Worm (Caenorhabditis elegans) whole organism, mixed stage, embryonic: Measurements from ENCODE around the gene F22B5.5.

Source experiments
- M03D4.4 ChIP-seq: sonication (generic microtip); optimal IDR thresholded peaks from 2 replicates; lab custom pipeline; 2017; ENCODE audit warnings: mild to moderate bottlenecking, missing genetic modification characterization, missing compliant biosample characterization
- bed-3 ChIP-seq: fragments of 200-800 bp; sonication (Bioruptor generic); optimal IDR thresholded peaks from 3 replicates; lab custom pipeline; 2018; ENCODE audit warnings: mild to moderate bottlenecking, missing genetic modification characterization, moderate library complexity, missing compliant biosample characterization
- ceh-39 ChIP-seq: fragments of 150-350 bp; optimal IDR thresholded peaks from 2 replicates; lab custom pipeline; 2014; ENCODE audit warnings: missing biosample characterization, missing genetic modification characterization
- ceh-83 ChIP-seq: fragments of 200-800 bp; sonication (Bioruptor generic); optimal IDR thresholded peaks from 2 replicates; lab custom pipeline; 2018; ENCODE audit warnings: mild to moderate bottlenecking, missing genetic modification characterization, missing compliant biosample characterization
- ces-1 ChIP-seq: fragments of 150-350 bp; optimal IDR thresholded peaks from 2 replicates; lab custom pipeline; 2014; ENCODE audit warnings: missing biosample characterization, missing genetic modification reagents, missing genetic modification characterization
- drap-1 ChIP-seq: fragments of 200-800 bp; sonication (Bioruptor generic); optimal IDR thresholded peaks from 3 replicates; lab custom pipeline; 2018; ENCODE audit warnings: mild to moderate bottlenecking, missing genetic modification characterization, missing compliant biosample characterization
- elt-1 ChIP-seq: sonication (generic microtip); optimal IDR thresholded peaks from 2 replicates; lab custom pipeline; 2017; ENCODE audit warnings: missing genetic modification characterization, mild to moderate bottlenecking, missing compliant biosample characterization, antibody characterized with exemption, moderate library complexity, borderline replicate concordance; ENCODE audit not compliant: insufficient read depth
- elt-3 ChIP-seq: fragments of 150-350 bp; optimal IDR thresholded peaks from 2 replicates; lab custom pipeline; 2014; ENCODE audit warnings: missing biosample characterization, missing genetic modification characterization
- flh-1 ChIP-seq: fragments of 200-800 bp; sonication (Bioruptor generic); optimal IDR thresholded peaks from 2 replicates; lab custom pipeline; 2018; ENCODE audit warnings: mild to moderate bottlenecking, missing genetic modification characterization, moderate library complexity, missing compliant biosample characterization
- ham-2 ChIP-seq: fragments of 200-800 bp; sonication (Bioruptor generic); optimal IDR thresholded peaks from 2 replicates; lab custom pipeline; 2018; ENCODE audit warnings: mild to moderate bottlenecking, missing genetic modification characterization, missing compliant biosample characterization
- lin-13 ChIP-seq: fragments of 150-350 bp; optimal IDR thresholded peaks from 2 replicates; lab custom pipeline; 2014; ENCODE audit warnings: missing biosample characterization, missing genetic modification characterization
- lin-32 ChIP-seq: fragments of 200-800 bp; sonication (Bioruptor generic); optimal IDR thresholded peaks from 2 replicates; lab custom pipeline; 2018; ENCODE audit warnings: mild to moderate bottlenecking, missing genetic modification characterization, missing compliant biosample characterization
- lsy-2 ChIP-seq: fragments of 150-350 bp; optimal IDR thresholded peaks from 2 replicates; lab custom pipeline; 2014; ENCODE audit warnings: missing biosample characterization, missing genetic modification characterization
- mab-5 ChIP-seq: fragments of 150-350 bp; optimal IDR thresholded peaks from 2 replicates; lab custom pipeline; 2014; ENCODE audit warnings: missing biosample characterization, missing genetic modification characterization
- mls-2 ChIP-seq: sonication (generic microtip); optimal IDR thresholded peaks from 2 replicates; lab custom pipeline; 2016; ENCODE audit warnings: mild to moderate bottlenecking, missing genetic modification characterization, moderate library complexity, missing compliant biosample characterization
- nhr-12 ChIP-seq: fragments of 150-350 bp; optimal IDR thresholded peaks from 2 replicates; lab custom pipeline; 2014; ENCODE audit warnings: missing biosample characterization, missing genetic modification characterization
- nhr-237 ChIP-seq: fragments of 150-350 bp; optimal IDR thresholded peaks from 2 replicates; lab custom pipeline; 2014; ENCODE audit warnings: missing biosample characterization, missing genetic modification characterization
- nhr-28 ChIP-seq: fragments of 150-350 bp; optimal IDR thresholded peaks from 2 replicates; lab custom pipeline; 2014; ENCODE audit warnings: missing biosample characterization, missing genetic modification characterization
- nhr-76 ChIP-seq: sonication (generic microtip); optimal IDR thresholded peaks from 2 replicates; lab custom pipeline; 2017; ENCODE audit warnings: missing biosample characterization, missing genetic modification characterization
- pha-4 ChIP-seq: fragments of 150-350 bp; optimal IDR thresholded peaks from 2 replicates; lab custom pipeline; 2018; ENCODE audit warnings: missing biosample characterization, missing genetic modification reagents, missing genetic modification characterization
- sem-2 ChIP-seq: fragments of 200-800 bp; sonication (Bioruptor generic); optimal IDR thresholded peaks from 2 replicates; lab custom pipeline; 2018; ENCODE audit warnings: mild to moderate bottlenecking, missing genetic modification characterization, missing compliant biosample characterization
- snpc-4 ChIP-seq: fragments of 150-350 bp; optimal IDR thresholded peaks from 2 replicates; lab custom pipeline; 2014; ENCODE audit warnings: missing biosample characterization, missing genetic modification characterization
- sptf-1 ChIP-seq: sonication (generic microtip); optimal IDR thresholded peaks from 2 replicates; lab custom pipeline; 2017; ENCODE audit warnings: mild to moderate bottlenecking, missing genetic modification characterization, moderate library complexity, missing compliant biosample characterization
- tbx-8 ChIP-seq: fragments of 200-800 bp; sonication (Bioruptor generic); optimal IDR thresholded peaks from 2 replicates; lab custom pipeline; 2018; ENCODE audit warnings: mild to moderate bottlenecking, missing genetic modification characterization, moderate library complexity, missing compliant biosample characterization
- unc-39 ChIP-seq: fragments of 150-350 bp; optimal IDR thresholded peaks from 2 replicates; lab custom pipeline; 2014; ENCODE audit warnings: missing biosample characterization, missing genetic modification characterization
- zip-8 ChIP-seq: fragments of 150-350 bp; optimal IDR thresholded peaks from 2 replicates; lab custom pipeline; 2014; ENCODE audit warnings: missing biosample characterization, missing genetic modification characterization
- ztf-11 ChIP-seq: fragments of 150-350 bp; optimal IDR thresholded peaks from 2 replicates; lab custom pipeline; 2014; ENCODE audit warnings: missing biosample characterization, missing genetic modification characterization

Gene F22B5.5

ce11 chrII:8440097-8440496 lies 14.3 kb downstream of the F22B5.5 start:
- TF ChIP-seq zip-8 (tag; lab: Kevin White, UChicago) (peak; percentile 7), nhr-76 (no peak)

ce11 chrII:8438791-8439287 lies 15.6 kb downstream of the F22B5.5 start, which contains the start of gene lips-10:
Gene lips-10, plus strand, starts transcription at chrII:8439168.
- TF ChIP-seq ham-2 (GFP tag; lab: Kevin White, UChicago) (peak; percentile 36), sptf-1 (tag; lab: Kevin White, UChicago) (no peak)

DNA sequence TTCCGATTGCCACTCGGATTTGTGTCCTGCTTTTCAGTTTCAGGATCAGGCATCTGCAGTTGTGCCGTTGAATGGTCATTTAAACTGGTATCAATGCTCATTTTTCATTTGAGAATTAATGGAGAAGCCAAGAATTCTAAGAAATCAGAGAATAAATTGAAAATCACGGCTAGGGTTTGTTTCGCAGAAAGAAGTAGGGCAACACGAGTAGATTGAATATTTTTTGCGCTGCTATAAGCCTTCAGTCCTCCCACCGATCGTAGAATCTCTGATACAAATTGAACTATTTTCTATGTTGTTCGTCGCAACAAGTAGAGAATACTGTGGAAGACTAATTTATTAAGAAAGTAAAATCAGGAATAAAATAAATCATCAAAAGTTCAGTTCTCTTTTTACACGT lies 17.4 kb downstream of the F22B5.5 start, which contains the start of gene acp-3:
acp-3 (minus strand) TSS at position 101 of the 400 bp plus-strand sequence.
- TF ChIP-seq ceh-39 = no peak
- no peak for TF ChIP-seq zip-8 (tag; lab: Kevin White, UChicago)
- no peak for TF ChIP-seq elt-3
- TF ChIP-seq mab-5 (tag; lab: Kevin White, UChicago) = no peak
- TF ChIP-seq snpc-4 = no peak
- TF ChIP-seq lsy-2 (tag; lab: Kevin White, UChicago) = no peak
- TF ChIP-seq nhr-237 (tag; lab: Kevin White, UChicago) = no peak
- TF ChIP-seq M03D4.4 (tag; lab: Kevin White, UChicago) = no peak

DNA sequence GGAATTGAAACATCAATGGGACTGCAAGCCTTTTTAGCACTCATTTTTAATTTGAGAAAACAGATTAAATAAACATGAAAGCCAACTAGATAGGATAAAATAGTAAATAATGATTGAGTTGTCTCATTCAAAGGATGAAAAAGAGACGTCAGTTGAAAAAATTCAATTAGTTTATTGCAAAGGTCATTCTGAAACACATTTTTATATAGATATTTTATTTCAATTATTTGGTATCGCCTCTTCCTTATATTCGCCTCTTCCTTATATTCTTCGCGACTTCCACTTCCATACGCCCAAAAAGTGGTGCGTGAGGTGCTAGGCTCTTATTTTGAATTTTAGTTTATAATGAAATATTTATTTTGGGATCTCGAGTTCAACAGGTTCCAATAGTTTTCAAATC lies 19.4 kb downstream of the F22B5.5 start, which contains the start of gene acp-4:
acp-4 (minus strand) TSS at position 101 of the 400 bp plus-strand sequence.
- TF ChIP-seq drap-1 (GFP tag; lab: Kevin White, UChicago) = no peak
- no peak for TF ChIP-seq lsy-2 (tag; lab: Kevin White, UChicago)

DNA sequence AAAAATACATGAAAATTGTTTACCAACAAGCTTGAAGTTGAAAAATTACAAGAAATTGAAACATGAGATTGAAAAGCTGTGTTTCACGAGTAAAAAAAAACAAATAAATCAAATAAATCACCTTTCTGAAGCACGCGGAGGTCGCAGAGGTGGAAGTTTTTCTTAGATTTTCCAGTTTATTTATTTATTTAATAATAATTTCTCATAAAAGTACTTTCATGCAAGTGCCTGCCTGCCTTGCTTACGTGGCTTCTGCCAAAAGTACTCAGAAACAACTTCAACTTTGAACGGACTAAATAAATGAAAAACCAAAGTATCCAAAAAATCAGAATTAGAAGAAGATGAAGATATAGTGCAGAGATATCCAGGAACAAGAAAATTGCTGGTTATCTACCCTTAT lies 22.5 kb downstream of the F22B5.5 start, which contains the start of gene acp-2:
acp-2 (minus strand) TSS at position 101 of the 400 bp plus-strand sequence.
- no peak for TF ChIP-seq lin-32
- no peak for TF ChIP-seq zip-8 (tag; lab: Kevin White, UChicago)
- TF ChIP-seq unc-39 (tag; lab: Kevin White, UChicago) = no peak
- no peak for TF ChIP-seq nhr-237 (tag; lab: Kevin White, UChicago)
- TF ChIP-seq mab-5 (tag; lab: Kevin White, UChicago) = no peak
- no peak for TF ChIP-seq flh-1 (GFP tag; lab: Kevin White, UChicago)
- TF ChIP-seq bed-3 (GFP tag; lab: Kevin White, UChicago) = no peak
- TF ChIP-seq ces-1 (GFP tag; lab: Kevin White, UChicago) = no peak
- TF ChIP-seq lsy-2 (tag; lab: Kevin White, UChicago) = no peak
- no peak for TF ChIP-seq nhr-12 (tag; lab: Kevin White, UChicago)
- no peak for TF ChIP-seq ham-2 (GFP tag; lab: Kevin White, UChicago)
- TF ChIP-seq drap-1 (GFP tag; lab: Kevin White, UChicago) = no peak
- no peak for TF ChIP-seq tbx-8
- TF ChIP-seq nhr-28 = no peak
- TF ChIP-seq lin-13 (tag; lab: Kevin White, UChicago) = no peak
- no peak for TF ChIP-seq elt-1

DNA sequence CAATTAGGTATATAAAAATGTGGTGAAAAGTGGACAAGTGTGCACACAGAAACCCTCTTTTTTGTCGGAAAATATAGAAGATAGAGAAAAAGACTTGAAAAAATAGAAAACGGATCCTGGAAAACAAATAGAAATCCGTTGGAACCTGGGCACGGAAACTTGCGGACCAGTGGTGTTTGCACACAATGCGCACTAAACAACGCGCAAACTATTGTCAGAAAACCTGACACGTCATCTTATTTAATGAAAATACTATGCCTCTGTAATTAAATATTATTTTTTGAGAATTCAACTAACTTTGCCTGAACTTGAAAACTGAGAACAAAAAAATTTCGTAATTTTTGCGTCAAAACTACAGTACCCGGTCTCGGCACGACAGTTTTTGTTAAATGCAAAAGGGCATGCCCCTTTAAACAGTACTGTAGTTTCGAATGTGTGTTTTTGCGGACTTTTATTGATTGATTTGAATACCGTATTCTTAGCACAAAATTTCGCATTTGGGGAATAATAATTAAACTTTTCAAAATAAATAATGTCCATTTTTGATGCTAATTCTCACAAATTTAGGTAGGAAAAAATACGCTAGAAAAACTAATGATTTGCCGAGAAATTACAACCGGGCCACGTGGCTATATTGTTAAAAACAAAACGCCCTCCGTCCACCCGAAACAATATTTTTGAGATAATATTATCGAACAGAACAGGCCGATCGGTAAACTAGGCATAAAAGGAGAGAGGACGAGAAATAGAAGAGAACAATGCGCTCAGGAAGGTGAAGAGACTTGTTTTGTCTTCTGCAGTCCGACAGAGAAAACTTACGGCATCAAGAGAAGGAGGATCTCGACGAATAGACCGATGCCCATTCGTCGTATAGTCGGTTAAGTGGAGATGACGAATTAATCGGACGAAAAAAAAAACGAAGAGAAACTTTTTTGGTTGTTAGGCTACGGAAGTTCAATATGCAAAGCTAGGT lies 25.2 kb downstream of the F22B5.5 start:
- TF ChIP-seq drap-1 (GFP tag; lab: Kevin White, UChicago) (no peak), lsy-2 (tag; lab: Kevin White, UChicago) (peak; percentile 43), ztf-11 (tag; lab: Kevin White, UChicago) (no peak), zip-8 (tag; lab: Kevin White, UChicago) (peak; percentile 16)

DNA sequence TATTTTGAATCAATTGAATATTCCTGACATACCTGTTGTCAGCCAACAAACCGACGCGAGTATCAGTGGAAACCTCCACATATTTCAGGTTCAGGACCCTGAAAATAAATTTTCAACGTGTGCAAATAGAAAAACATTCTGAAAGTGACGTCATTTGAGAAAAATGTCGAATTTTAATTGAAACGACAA lies 25.8 kb downstream of the F22B5.5 start, which contains the start of gene F14E5.2:
F14E5.2 (minus strand) TSS at position 101 of the 189 bp plus-strand sequence.
- TF ChIP-seq sem-2 (GFP tag; lab: Kevin White, UChicago) = no peak
- no peak for TF ChIP-seq pha-4 (tag; lab: Kevin White, UChicago)
- TF ChIP-seq zip-8 (tag; lab: Kevin White, UChicago) = no peak
- TF ChIP-seq lin-32 = no peak
- no peak for TF ChIP-seq mls-2 (tag; lab: Kevin White, UChicago)
- TF ChIP-seq unc-39 (tag; lab: Kevin White, UChicago) = no peak
- TF ChIP-seq sptf-1 (tag; lab: Kevin White, UChicago) = no peak
- TF ChIP-seq ceh-83 = no peak
- TF ChIP-seq ceh-39 = no peak
- no peak for TF ChIP-seq M03D4.4 (tag; lab: Kevin White, UChicago)
- TF ChIP-seq flh-1 (GFP tag; lab: Kevin White, UChicago) = no peak
- TF ChIP-seq ces-1 (GFP tag; lab: Kevin White, UChicago) = no peak
